Fruit fly (Drosophila melanogaster): ENCODE results near the gene CG1468.

- TF ChIP-seq D1 (tag; optimal IDR thresholded peaks at IDR 0.05) (no peak), Pif1A (GFP tag; optimal IDR thresholded peaks at IDR 0.05) (no peak), CG9948 (tag; optimal IDR thresholded peaks at IDR 0.05) (no peak), Snoo (tag; optimal IDR thresholded peaks at IDR 0.05) (no peak), EcR (GFP tag; optimal IDR thresholded peaks at IDR 0.05) (no peak), CG8159 (tag; optimal IDR thresholded peaks at IDR 0.05) (no peak), CG34367 (tag; optimal IDR thresholded peaks at IDR 0.05) (no peak)
Observed at dm6 chrX:9871632-9872031, 6.6 kb upstream of the CG1468 start, which contains the start of gene CG45061.

Measured in whole organism, pupa.